Worm (Caenorhabditis elegans) whole organism, L2 larva: ENCODE data around the gene nspc-18.
"Not testable (repeated sequence)": the region's sequence is repeated elsewhere in the genome, so short reads cannot be mapped to it uniquely, and the experiment has no call there.

Experiments
- C34F6.9 ChIP-seq: fragments of 150-350 bp; optimal IDR thresholded peaks from 2 replicates; lab custom pipeline; 2014; ENCODE audit warnings: missing biosample characterization, missing genetic modification characterization
- R02D3.7 ChIP-seq: fragments of 150-350 bp; optimal IDR thresholded peaks from 2 replicates; lab custom pipeline; 2014; ENCODE audit warnings: missing biosample characterization, missing genetic modification characterization
- Y55F3AM.14 ChIP-seq: fragments of 200-800 bp; sonication (Bioruptor generic); optimal IDR thresholded peaks from 2 replicates; lab custom pipeline; 2018; ENCODE audit warnings: mild to moderate bottlenecking, missing genetic modification characterization, missing compliant biosample characterization
- ZK546.5 ChIP-seq: sonication (generic microtip); optimal IDR thresholded peaks from 2 replicates; lab custom pipeline; 2017; ENCODE audit warnings: missing biosample characterization, missing genetic modification characterization
- aly-2 ChIP-seq: fragments of 150-350 bp; optimal IDR thresholded peaks from 2 replicates; lab custom pipeline; 2014; ENCODE audit warnings: missing biosample characterization, missing genetic modification characterization
- blmp-1 ChIP-seq: sonication (generic microtip); optimal IDR thresholded peaks from 2 replicates; lab custom pipeline; 2017; ENCODE audit warnings: missing genetic modification characterization, mild to moderate bottlenecking, missing compliant biosample characterization, antibody characterized with exemption, moderate library complexity; ENCODE audit not compliant: insufficient read depth
- crh-2 ChIP-seq: sonication (generic microtip); optimal IDR thresholded peaks from 2 replicates; lab custom pipeline; 2017; ENCODE audit warnings: missing biosample characterization, missing genetic modification characterization
- dmd-4 ChIP-seq: sonication (generic microtip); optimal IDR thresholded peaks from 2 replicates; lab custom pipeline; 2017; ENCODE audit warnings: missing biosample characterization, missing genetic modification characterization
- egl-27 ChIP-seq: sonication (generic microtip); optimal IDR thresholded peaks from 3 replicates; lab custom pipeline; 2017; ENCODE audit warnings: missing biosample characterization, missing genetic modification reagents, missing genetic modification characterization
- elt-1 ChIP-seq: fragments of 150-350 bp; optimal IDR thresholded peaks from 2 replicates; lab custom pipeline; 2014; ENCODE audit warnings: missing biosample characterization, missing genetic modification characterization
- fos-1 ChIP-seq: fragments of 150-350 bp; optimal IDR thresholded peaks from 2 replicates; lab custom pipeline; 2014; ENCODE audit warnings: missing biosample characterization, missing genetic modification characterization
- gmeb-1 ChIP-seq: fragments of 150-350 bp; optimal IDR thresholded peaks from 2 replicates; lab custom pipeline; 2014; ENCODE audit warnings: missing biosample characterization, missing genetic modification characterization
- lin-11 ChIP-seq: fragments of 150-350 bp; sonication (generic microtip); optimal IDR thresholded peaks from 2 replicates; lab custom pipeline; 2014; ENCODE audit warnings: missing biosample characterization, missing genetic modification characterization, inconsistent platforms, mixed read lengths
- lin-13 ChIP-seq: fragments of 150-350 bp; optimal IDR thresholded peaks from 2 replicates; lab custom pipeline; 2014; ENCODE audit warnings: missing biosample characterization, missing genetic modification reagents, missing genetic modification characterization
- lsy-2 ChIP-seq, 2 experiments: fragments of 150-350 bp in 1 of 2; sonication (generic microtip) in 1 of 2; optimal IDR thresholded peaks; 2 replicates each; lab custom pipeline; 2014 to 2017; ENCODE audit warnings: missing biosample characterization in 2 of 2, missing genetic modification characterization in 2 of 2
- mab-5 ChIP-seq: fragments of 150-350 bp; optimal IDR thresholded peaks from 2 replicates; lab custom pipeline; 2014; ENCODE audit warnings: missing biosample characterization, missing genetic modification characterization
- mbf-1 ChIP-seq: sonication (generic microtip); optimal IDR thresholded peaks from 2 replicates; lab custom pipeline; 2017; ENCODE audit warnings: missing biosample characterization, missing genetic modification characterization
- mdl-1 ChIP-seq, 2 experiments: fragments of 150-350 bp in 1 of 2; sonication (generic microtip) in 1 of 2; optimal IDR thresholded peaks; 2 replicates each; lab custom pipeline; 2017; ENCODE audit warnings: missing biosample characterization in 2 of 2, missing genetic modification characterization in 2 of 2
- nhr-10 ChIP-seq: sonication (generic microtip); optimal IDR thresholded peaks from 2 replicates; lab custom pipeline; 2017; ENCODE audit warnings: missing biosample characterization, missing genetic modification characterization
- nhr-11 ChIP-seq: fragments of 150-350 bp; optimal IDR thresholded peaks from 2 replicates; lab custom pipeline; 2014; ENCODE audit warnings: missing biosample characterization, missing genetic modification characterization
- nhr-12 ChIP-seq: fragments of 150-350 bp; optimal IDR thresholded peaks from 2 replicates; lab custom pipeline; 2014; ENCODE audit warnings: missing biosample characterization, missing genetic modification characterization
- nhr-21 ChIP-seq: fragments of 150-350 bp; optimal IDR thresholded peaks from 2 replicates; lab custom pipeline; 2014; ENCODE audit warnings: missing biosample characterization, missing genetic modification characterization
- nhr-23 ChIP-seq: fragments of 150-350 bp; optimal IDR thresholded peaks from 2 replicates; lab custom pipeline; 2014; ENCODE audit warnings: missing biosample characterization, missing genetic modification reagents, missing genetic modification characterization
- nhr-237 ChIP-seq: fragments of 150-350 bp; optimal IDR thresholded peaks from 2 replicates; lab custom pipeline; 2014; ENCODE audit warnings: missing biosample characterization, missing genetic modification characterization
- nhr-6 ChIP-seq: fragments of 150-350 bp; optimal IDR thresholded peaks from 2 replicates; lab custom pipeline; 2014; ENCODE audit warnings: missing biosample characterization, missing genetic modification characterization
- nhr-77 ChIP-seq: fragments of 150-350 bp; optimal IDR thresholded peaks from 2 replicates; lab custom pipeline; 2014; ENCODE audit warnings: missing biosample characterization, missing genetic modification characterization
- skn-1 ChIP-seq: sonication (generic microtip); optimal IDR thresholded peaks from 2 replicates; lab custom pipeline; 2017; ENCODE audit warnings: missing biosample characterization, missing genetic modification characterization
- sma-3 ChIP-seq: sonication (generic microtip); optimal IDR thresholded peaks from 2 replicates; lab custom pipeline; 2016; ENCODE audit warnings: missing genetic modification reagents, missing genetic modification characterization, missing compliant biosample characterization
- sma-9 ChIP-seq, 2 experiments: fragments of 150-350 bp in 1 of 2; sonication (generic microtip) in 1 of 2; optimal IDR thresholded peaks; 2 replicates each; lab custom pipeline; 2014 to 2016; ENCODE audit warnings: missing genetic modification characterization in 2 of 2, mild to moderate bottlenecking in 1 of 2, missing biosample characterization in 1 of 2, missing compliant biosample characterization in 1 of 2, missing genetic modification reagents in 1 of 2, moderate library complexity in 1 of 2
- unc-39 ChIP-seq: fragments of 150-350 bp; optimal IDR thresholded peaks from 2 replicates; lab custom pipeline; 2014; ENCODE audit warnings: missing biosample characterization, missing genetic modification characterization
- unc-55 ChIP-seq: fragments of 150-350 bp; sonication (generic microtip); optimal IDR thresholded peaks from 3 replicates; lab custom pipeline; 2014; ENCODE audit warnings: missing biosample characterization, missing genetic modification reagents, missing genetic modification characterization
- zag-1 ChIP-seq: fragments of 150-350 bp; optimal IDR thresholded peaks from 2 replicates; lab custom pipeline; 2014; ENCODE audit warnings: missing biosample characterization, missing genetic modification characterization
- ztf-1 ChIP-seq: fragments of 200-800 bp; sonication (Bioruptor generic); conservative IDR thresholded peaks from 2 replicates; pipeline ENCODE4 v1.3.6; 2022; ENCODE audit warnings: missing genetic modification characterization, missing compliant biosample characterization
- ztf-11 ChIP-seq: sonication (generic microtip); optimal IDR thresholded peaks from 2 replicates; lab custom pipeline; 2017; ENCODE audit warnings: missing biosample characterization, missing genetic modification characterization
- ztf-4 ChIP-seq: fragments of 150-350 bp; optimal IDR thresholded peaks from 2 replicates; lab custom pipeline; 2014; ENCODE audit warnings: missing biosample characterization, missing genetic modification characterization

nspc-18 gene

ce11 chrX:14525325-14526305 lies 1.8 kb downstream of the nspc-18 start (continued):
- TF ChIP-seq C34F6.9 (tag; lab: Kevin White, UChicago): peak; percentile 99
- TF ChIP-seq crh-2 (tag; lab: Kevin White, UChicago): peak; percentile 100
- TF ChIP-seq ztf-11 (tag; lab: Kevin White, UChicago): peak; percentile 82
- TF ChIP-seq mdl-1 (tag; optimal IDR thresholded peaks at IDR 0.05; lab: Kevin White, UChicago): peak; percentile 96 to 97
- peak; percentile 97 for TF ChIP-seq lsy-2 (tag; optimal IDR thresholded peaks at IDR 0.05; lab: Kevin White, UChicago)
- peak; percentile 94 for TF ChIP-seq gmeb-1 (tag; lab: Kevin White, UChicago)
- TF ChIP-seq nhr-10 (tag; lab: Kevin White, UChicago): peak; percentile 98
- peak; percentile 85 for TF ChIP-seq skn-1
- peak; percentile 98 for TF ChIP-seq Y55F3AM.14 (GFP tag; lab: Kevin White, UChicago)
- TF ChIP-seq mab-5 (tag; lab: Kevin White, UChicago): peak; percentile 99
- peak; percentile 79 for TF ChIP-seq unc-39 (tag; lab: Kevin White, UChicago)
- peak; percentile 98 for TF ChIP-seq lin-11 (tag; lab: Kevin White, UChicago)
- peak; percentile 74 for TF ChIP-seq dmd-4 (tag; lab: Kevin White, UChicago)
- TF ChIP-seq sma-9 (GFP tag; optimal IDR thresholded peaks at IDR 0.05; lab: Kevin White, UChicago): peak; percentile 99
- no peak for TF ChIP-seq sma-9 (tag; optimal IDR thresholded peaks at IDR 0.05; lab: Kevin White, UChicago)
- peak; percentile 99 for TF ChIP-seq unc-55 (GFP tag; lab: Kevin White, UChicago)
- no peak for TF ChIP-seq elt-1 (tag; lab: Kevin White, UChicago)
- TF ChIP-seq R02D3.7 (tag; lab: Kevin White, UChicago): peak; percentile 83
- peak; percentile 81 for TF ChIP-seq nhr-11
- TF ChIP-seq nhr-23 (tag; lab: Kevin White, UChicago): no peak
- TF ChIP-seq ZK546.5 (tag; lab: Kevin White, UChicago): peak; percentile 88
- peak; percentile 100 for TF ChIP-seq nhr-21 (tag; lab: Kevin White, UChicago)
- TF ChIP-seq nhr-6 (tag; lab: Kevin White, UChicago): peak; percentile 99
- TF ChIP-seq nhr-77: peak; percentile 99
- peak; percentile 99 for TF ChIP-seq lin-13 (GFP tag; lab: Kevin White, UChicago)
- TF ChIP-seq blmp-1 (tag; lab: Kevin White, UChicago): peak; percentile 87

- TF ChIP-seq mbf-1 (tag; lab: Kevin White, UChicago); nhr-237; crh-2 (tag; lab: Kevin White, UChicago): not testable (repeated sequence)
These were observed 2.5 kb downstream of the nspc-18 start, which contains the start of gene nspc-17 for ce11 chrX:14525081-14525324. Gene nspc-17 (minus strand): TSS chrX:14525181.

ce11 chrX:14523275-14523674 lies 4.2 kb downstream of the nspc-18 start, which contains the start of gene nspc-16:
Gene nspc-16 (plus strand): TSS chrX:14523575.
- TF ChIP-seq crh-2 (tag; lab: Kevin White, UChicago): no peak
- no peak for TF ChIP-seq dmd-4 (tag; lab: Kevin White, UChicago)
- TF ChIP-seq nhr-12 (tag; lab: Kevin White, UChicago): no peak
- no peak for TF ChIP-seq zag-1 (tag; lab: Kevin White, UChicago)
- TF ChIP-seq ztf-1 (GFP tag; lab: Robert Waterston, UW): no peak
- TF ChIP-seq mdl-1 (tag; optimal IDR thresholded peaks at IDR 0.05; lab: Kevin White, UChicago): no peak
- no peak for TF ChIP-seq ztf-4 (tag; lab: Kevin White, UChicago)
- TF ChIP-seq fos-1 (tag; lab: Kevin White, UChicago): no peak
- TF ChIP-seq C34F6.9 (tag; lab: Kevin White, UChicago): no peak
- TF ChIP-seq nhr-77: no peak
- no peak for TF ChIP-seq ztf-11 (tag; lab: Kevin White, UChicago)

ce11 chrX:14520463-14520862 lies 7.0 kb downstream of the nspc-18 start, which contains the start of gene D1025.1:
Gene D1025.1 (plus strand): TSS chrX:14520763.
- TF ChIP-seq nhr-6 (tag; lab: Kevin White, UChicago) (no peak), sma-9 (GFP tag; optimal IDR thresholded peaks at IDR 0.05; lab: Kevin White, UChicago) (no peak), sma-9 (tag; optimal IDR thresholded peaks at IDR 0.05; lab: Kevin White, UChicago) (no peak), aly-2 (tag; lab: Kevin White, UChicago) (no peak), unc-55 (GFP tag; lab: Kevin White, UChicago) (no peak), egl-27 (tag; lab: Kevin White, UChicago) (no peak), dmd-4 (tag; lab: Kevin White, UChicago) (no peak), ZK546.5 (tag; lab: Kevin White, UChicago) (no peak), sma-3 (GFP tag; lab: Kevin White, UChicago) (no peak), nhr-21 (tag; lab: Kevin White, UChicago) (no peak), gmeb-1 (tag; lab: Kevin White, UChicago) (no peak), elt-1 (tag; lab: Kevin White, UChicago) (no peak), ztf-1 (GFP tag; lab: Robert Waterston, UW) (no peak), R02D3.7 (tag; lab: Kevin White, UChicago) (no peak), lin-13 (GFP tag; lab: Kevin White, UChicago) (no peak)
